Fruit fly (Drosophila melanogaster): Measurements from ENCODE around the gene Culd.

Culd gene

DNA sequence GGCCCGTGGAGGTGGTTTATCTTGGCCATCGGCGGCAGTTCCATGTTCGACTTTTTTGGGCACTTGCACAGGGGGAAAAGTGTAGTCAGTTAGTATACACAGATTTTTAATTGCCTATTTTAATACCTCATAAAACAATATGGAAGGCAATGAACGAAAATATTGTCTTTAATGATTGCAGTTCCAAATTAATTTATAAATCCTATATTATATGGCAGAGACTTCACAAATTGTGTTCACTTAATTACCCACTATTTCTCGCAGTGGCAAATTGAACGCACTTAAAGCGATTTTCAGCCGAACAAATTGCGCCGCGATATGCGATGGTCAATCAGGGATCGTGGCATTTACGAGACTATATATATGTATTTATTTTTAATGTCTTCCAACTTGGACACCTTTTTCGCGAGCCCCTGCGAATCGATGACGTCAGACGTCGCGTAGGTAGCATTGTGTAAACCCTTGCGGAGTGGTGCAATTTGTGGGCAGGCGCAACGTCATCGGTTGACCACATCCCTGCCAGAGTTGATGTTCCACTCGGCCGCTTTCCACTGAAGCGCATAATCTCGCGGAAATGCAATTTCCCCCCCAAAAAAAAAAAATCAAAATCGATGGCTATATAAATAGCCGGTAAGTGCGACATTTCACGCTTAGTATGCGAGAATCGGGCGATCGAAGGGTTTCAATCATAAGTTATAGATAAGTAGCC is 35.8 kb downstream of the Culd start, which contains the start of gene CG13670:
Gene CG13670, plus strand, starts transcription at position 659 of the 709 bp plus-strand sequence.
- TF ChIP-seq ttk (optimal IDR thresholded peaks at IDR 0.05) (no peak), Myc (optimal IDR thresholded peaks at IDR 0.05) (no peak), psq (optimal IDR thresholded peaks at IDR 0.05) (no peak), Sin3A (optimal IDR thresholded peaks at IDR 0.05) (no peak), insv (optimal IDR thresholded peaks at IDR 0.05) (no peak), h (optimal IDR thresholded peaks at IDR 0.05) (no peak)

DNA sequence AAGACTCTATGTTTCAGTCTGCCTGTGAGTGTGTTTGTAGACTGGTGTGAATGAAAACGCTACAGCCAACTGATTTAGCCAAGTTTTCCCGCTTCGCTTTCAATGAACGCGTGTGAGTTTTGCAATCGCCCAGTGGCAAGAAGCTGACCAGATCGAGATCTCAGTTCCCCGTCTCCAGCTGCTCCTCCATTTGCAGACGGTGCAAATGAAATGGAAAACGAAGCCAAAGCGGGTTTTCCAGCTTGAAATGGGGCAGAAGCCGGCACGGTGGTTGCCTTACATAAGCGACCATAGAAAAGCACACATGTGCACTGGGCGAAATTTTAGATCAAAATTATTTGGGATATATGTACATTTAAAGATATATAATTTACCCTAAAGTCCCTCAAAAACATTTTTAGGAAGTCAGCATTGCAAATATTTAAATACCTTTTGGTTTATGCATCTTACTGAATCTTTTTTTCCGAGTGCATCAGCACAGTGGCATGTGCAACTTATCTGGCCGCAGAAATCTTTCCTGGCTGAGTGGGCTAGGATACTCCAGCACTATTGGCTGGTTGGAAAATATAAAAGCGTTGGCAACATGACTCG is 37.1 kb downstream of the Culd start, which contains the start of gene CG43059:
Gene CG43059, minus strand, starts transcription at position 51 of the 591 bp plus-strand sequence.
- no peak for TF ChIP-seq insv (optimal IDR thresholded peaks at IDR 0.05)
- no peak for TF ChIP-seq psq (optimal IDR thresholded peaks at IDR 0.05)
- TF ChIP-seq Myc (optimal IDR thresholded peaks at IDR 0.05), result no peak
- no peak for TF ChIP-seq Sin3A (optimal IDR thresholded peaks at IDR 0.05)
- TF ChIP-seq ttk (optimal IDR thresholded peaks at IDR 0.05), result no peak
- TF ChIP-seq h (optimal IDR thresholded peaks at IDR 0.05), result no peak

DNA sequence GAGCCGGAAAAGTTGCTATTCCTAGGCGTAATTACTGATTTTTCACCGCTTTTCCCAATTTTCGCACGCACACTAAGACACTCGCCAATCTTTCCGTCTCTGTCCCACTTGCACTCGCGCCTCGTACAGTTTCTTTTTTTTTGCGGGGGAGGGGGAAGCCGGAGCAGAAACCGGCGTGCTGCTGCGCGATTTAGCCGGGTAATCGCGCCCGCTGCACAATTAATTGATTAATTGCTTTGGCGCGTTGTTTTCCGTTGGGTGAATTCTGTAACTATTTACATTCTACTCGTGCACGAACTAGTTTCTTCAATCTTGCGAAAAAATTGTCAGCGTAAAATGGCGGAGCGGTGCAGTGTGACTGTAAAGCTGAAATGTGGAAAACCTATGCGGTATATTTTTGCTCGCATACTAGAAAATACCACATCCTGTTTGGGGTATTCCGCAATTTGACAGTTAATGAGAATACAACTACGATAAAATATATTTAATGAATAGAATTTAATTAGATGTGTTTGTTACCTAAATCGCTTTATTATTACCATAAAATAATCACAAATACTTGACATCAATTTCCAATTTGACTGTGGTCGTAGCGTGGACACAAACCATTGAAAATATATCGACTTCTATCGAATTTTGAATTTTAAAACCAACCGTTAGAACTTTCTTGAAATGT is 40.8 kb downstream of the Culd start, which contains the start of gene Cpsf6:
Gene Cpsf6, minus strand, starts transcription at position 362 of the 676 bp plus-strand sequence.
- no peak for TF ChIP-seq insv (optimal IDR thresholded peaks at IDR 0.05)
- no peak for TF ChIP-seq Myc (optimal IDR thresholded peaks at IDR 0.05)

DNA sequence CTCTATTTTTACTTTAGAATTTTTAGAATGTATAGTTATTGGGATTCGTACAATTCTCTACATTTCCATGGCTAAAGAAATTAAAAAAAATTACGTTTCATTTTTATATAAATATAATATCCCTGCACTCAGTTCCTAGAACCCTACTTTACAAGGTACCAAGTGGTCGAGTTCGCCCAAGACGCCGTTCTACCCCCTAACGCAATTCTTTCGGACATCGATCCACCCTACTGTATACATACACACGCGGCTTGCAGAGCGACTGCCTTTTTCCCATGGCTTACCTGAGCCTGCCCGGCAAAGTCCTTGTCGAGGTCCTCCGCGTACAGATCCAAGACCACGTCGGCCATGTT is 41.3 kb downstream of the Culd start:
- TF ChIP-seq insv (optimal IDR thresholded peaks at IDR 0.05) (no peak), h (optimal IDR thresholded peaks at IDR 0.05) (no peak), Myc (optimal IDR thresholded peaks at IDR 0.05) (no peak), Sin3A (optimal IDR thresholded peaks at IDR 0.05) (no peak), psq (optimal IDR thresholded peaks at IDR 0.05) (no peak), ttk (optimal IDR thresholded peaks at IDR 0.05) (no peak)

DNA sequence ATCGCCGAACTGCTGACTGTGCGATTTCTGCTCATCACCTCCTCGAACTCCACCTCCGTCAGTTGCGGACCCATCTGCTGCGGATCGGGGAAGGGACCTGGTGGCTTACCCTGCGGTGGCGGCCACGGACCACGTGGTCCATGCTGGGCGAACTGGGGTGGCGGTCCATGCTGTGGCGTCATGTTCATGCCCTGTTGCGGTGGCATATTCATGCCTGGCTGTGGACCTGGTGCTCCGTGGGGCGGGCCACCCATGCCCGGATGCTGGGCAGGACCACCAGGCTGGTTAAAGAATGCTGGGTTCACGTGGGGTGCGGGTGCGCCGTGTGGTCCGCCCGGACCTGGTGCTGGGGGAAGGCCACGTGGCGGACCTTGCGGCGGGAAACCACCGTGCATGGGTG is 43.8 kb downstream of the Culd start:
- TF ChIP-seq ttk (optimal IDR thresholded peaks at IDR 0.05) (no peak), psq (optimal IDR thresholded peaks at IDR 0.05) (no peak), h (optimal IDR thresholded peaks at IDR 0.05) (no peak), insv (optimal IDR thresholded peaks at IDR 0.05) (no peak), Sin3A (optimal IDR thresholded peaks at IDR 0.05) (no peak), Myc (optimal IDR thresholded peaks at IDR 0.05) (no peak)

DNA sequence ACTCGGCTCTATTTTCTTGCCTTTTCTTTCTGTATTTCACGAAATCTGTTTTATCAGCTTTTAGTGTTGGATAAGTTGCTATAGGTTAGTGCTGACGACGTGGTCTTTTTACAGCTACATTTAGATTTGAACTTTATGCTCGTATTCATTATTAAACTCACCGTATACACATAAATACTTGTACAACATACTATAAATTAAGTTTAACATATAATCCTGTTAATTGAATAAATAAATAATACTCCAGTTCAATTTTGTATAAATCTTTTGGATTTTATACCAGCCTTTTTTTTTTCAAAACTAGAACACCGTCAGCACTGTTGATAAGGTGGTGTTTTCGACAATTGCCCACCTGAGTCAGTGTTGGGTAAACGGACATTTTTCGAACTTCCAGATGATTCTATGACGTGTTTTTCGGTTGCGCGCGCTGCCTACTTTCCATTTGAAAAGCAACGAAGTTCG is 47.2 kb downstream of the Culd start, which contains the start of gene BI-1:
Gene BI-1, minus strand, starts transcription at position 51 of the 462 bp plus-strand sequence.
- TF ChIP-seq psq (optimal IDR thresholded peaks at IDR 0.05) (no peak), h (optimal IDR thresholded peaks at IDR 0.05) (no peak)

DNA sequence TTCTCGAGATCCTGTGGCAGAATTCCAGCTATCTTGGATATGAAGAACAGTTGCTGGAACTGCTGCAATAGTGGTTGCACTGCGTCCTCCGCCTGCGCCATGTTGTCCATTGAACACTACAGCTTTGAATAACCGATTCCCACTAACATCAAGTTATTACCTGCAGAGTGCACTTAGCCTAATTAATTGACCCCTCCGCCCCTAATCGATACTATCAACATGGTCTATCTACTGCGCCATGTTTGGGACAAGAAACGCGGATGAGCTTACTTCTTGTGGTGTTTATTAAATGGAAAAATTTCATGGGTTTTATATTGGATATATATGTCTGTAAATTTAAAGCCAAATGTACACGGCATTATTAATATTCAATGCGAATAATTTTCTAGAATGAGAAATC is 49.2 kb downstream of the Culd start, which contains the start of gene Gr66a:
Gene Gr66a, minus strand, starts transcription at position 101 of the 400 bp plus-strand sequence.
- TF ChIP-seq h (optimal IDR thresholded peaks at IDR 0.05) (no peak), ttk (optimal IDR thresholded peaks at IDR 0.05) (no peak), Myc (optimal IDR thresholded peaks at IDR 0.05) (no peak), psq (optimal IDR thresholded peaks at IDR 0.05) (no peak), Sin3A (optimal IDR thresholded peaks at IDR 0.05) (no peak), insv (optimal IDR thresholded peaks at IDR 0.05) (no peak)

DNA sequence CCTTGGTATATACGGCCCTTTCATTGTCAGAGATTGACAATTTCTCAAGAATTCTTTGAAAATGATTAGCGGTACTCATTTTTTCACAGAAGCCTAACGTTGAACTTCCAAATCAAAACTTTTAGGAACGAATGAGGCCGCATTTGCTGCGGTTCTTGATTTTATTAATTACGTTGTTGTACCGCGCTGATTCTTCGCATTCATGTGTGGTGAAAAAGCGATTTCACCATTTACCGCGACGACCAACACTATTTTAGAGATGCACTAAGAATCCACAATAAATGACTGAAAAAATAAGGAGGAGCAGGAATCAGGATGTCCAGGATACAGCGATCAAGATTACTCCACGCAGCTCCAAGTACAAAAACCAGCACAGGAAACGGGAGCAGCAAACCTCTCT is 52.2 kb downstream of the Culd start, which contains the start of the genes CG7194 and Sbp2:
Gene CG7194, minus strand, starts transcription at position 148 of the 400 bp plus-strand sequence.
Gene Sbp2, plus strand, starts transcription at position 246 of the 400 bp plus-strand sequence.
- TF ChIP-seq insv (optimal IDR thresholded peaks at IDR 0.05), result no peak
- TF ChIP-seq ttk (optimal IDR thresholded peaks at IDR 0.05), result no peak
- no peak for TF ChIP-seq Myc (optimal IDR thresholded peaks at IDR 0.05)
- no peak for TF ChIP-seq h (optimal IDR thresholded peaks at IDR 0.05)
- TF ChIP-seq psq (optimal IDR thresholded peaks at IDR 0.05), result no peak
- no peak for TF ChIP-seq Sin3A (optimal IDR thresholded peaks at IDR 0.05)

Measured in Kc167 (cell line).